Fruit fly (Drosophila melanogaster) whole organism: Measurements from ENCODE around the gene ppk14.

Source experiments
- CG8478 ChIP-seq: fragments of >200 bp; optimal IDR thresholded peaks from 2 replicates; lab custom pipeline; 2018; ENCODE audit warnings: inconsistent platforms
- Dll ChIP-seq: fragments of >200 bp; optimal IDR thresholded peaks from 2 replicates; lab custom pipeline; 2017
- usp ChIP-seq: fragments of >200 bp; optimal IDR thresholded peaks from 2 replicates; lab custom pipeline; 2017; ENCODE audit warnings: missing biosample characterization, missing genetic modification characterization, mixed read lengths

- TF ChIP-seq CG8478 (lab: Kevin White, UChicago): no peak
- no peak for TF ChIP-seq usp
- TF ChIP-seq Dll (lab: Kevin White, UChicago): no peak
Measured at dm6 chr2L:6341246-6341645, 13.5 kb upstream of the ppk14 start.
